Fruit fly (Drosophila melanogaster) whole organism: ENCODE data around the gene Polr2A.

ENCODE experiments used
- Dll ChIP-seq: fragments of >200 bp; optimal IDR thresholded peaks from 2 replicates; lab custom pipeline; 2017
- EcR ChIP-seq, 2 experiments: fragments of >200 bp; optimal IDR thresholded peaks; 2 replicates each; lab custom pipeline; 2017; ENCODE audit warnings: missing biosample characterization in 2 of 2, missing genetic modification characterization in 2 of 2, missing genetic modification reagents in 2 of 2

DNA sequence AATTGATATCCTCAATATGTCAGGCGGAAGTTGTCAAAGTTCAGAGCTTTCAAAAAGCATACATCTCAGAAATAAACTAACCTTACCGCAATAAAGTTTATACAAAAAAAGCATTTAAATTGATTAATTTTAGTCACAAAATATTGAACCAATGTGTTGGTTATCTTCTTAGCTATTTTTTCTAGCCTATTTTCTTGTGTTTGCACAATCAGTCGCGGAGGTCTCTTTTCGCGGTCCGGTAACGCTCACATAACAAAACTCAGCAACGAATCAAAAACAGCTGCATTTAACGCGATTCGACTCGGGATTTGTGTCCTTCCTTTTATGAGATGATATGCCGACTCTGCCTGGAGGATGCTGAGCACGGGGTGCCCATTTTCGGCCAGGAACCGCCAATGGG lies 3.4 kb upstream of the Polr2A start, which contains the start of gene CG11696:
- TF ChIP-seq Dll (lab: Kevin White, UChicago) (no peak), EcR (GFP tag; optimal IDR thresholded peaks at IDR 0.05; lab: Kevin White, UChicago) (no peak)
